Worm (Caenorhabditis elegans) whole organism, L4 larva: ENCODE data around the gene Y22D7AR.3.

Experiments used
- D1046.2 ChIP-seq: fragments of 200-800 bp; sonication (Bioruptor generic); IDR thresholded peaks from 2 replicates; pipeline ENCODE4 v1.3.6; 2022; ENCODE audit warnings: missing genetic modification characterization, missing compliant biosample characterization
- F10B5.3 ChIP-seq: sonication (generic microtip); optimal IDR thresholded peaks from 2 replicates; lab custom pipeline; 2016; ENCODE audit warnings: mild to moderate bottlenecking, missing genetic modification characterization, missing compliant biosample characterization
- Y48G9A.11 ChIP-seq: fragments of 200-800 bp; sonication (Bioruptor generic); IDR thresholded peaks from 2 replicates; pipeline ENCODE4 v1.3.6; 2022; ENCODE audit warnings: missing genetic modification reagents, missing genetic modification characterization, missing compliant biosample characterization
- aly-2 ChIP-seq: sonication (generic microtip); optimal IDR thresholded peaks from 2 replicates; lab custom pipeline; 2018; ENCODE audit warnings: missing biosample characterization, missing genetic modification characterization
- ceh-28 ChIP-seq: fragments of 150-350 bp; optimal IDR thresholded peaks from 2 replicates; lab custom pipeline; 2014; ENCODE audit warnings: missing biosample characterization, missing genetic modification reagents, missing genetic modification characterization
- ceh-32 ChIP-seq: sonication (generic microtip); optimal IDR thresholded peaks from 2 replicates; lab custom pipeline; 2016; ENCODE audit warnings: mild to moderate bottlenecking, missing genetic modification characterization, missing compliant biosample characterization; ENCODE audit not compliant: poor library complexity
- ceh-82 ChIP-seq: sonication (generic microtip); optimal IDR thresholded peaks from 2 replicates; lab custom pipeline; 2017; ENCODE audit warnings: missing biosample characterization, missing genetic modification characterization
- daf-16 ChIP-seq, 3 experiments: sonication (generic microtip); optimal IDR thresholded peaks; 2 replicates each; lab custom pipeline; 2016 to 2017; ENCODE audit warnings: missing genetic modification characterization in 3 of 3, missing genetic modification reagents in 3 of 3, mild to moderate bottlenecking in 2 of 3, missing compliant biosample characterization in 2 of 3, missing biosample characterization in 1 of 3, moderate library complexity in 1 of 3
- duxl-1 ChIP-seq: sonication (generic microtip); optimal IDR thresholded peaks from 2 replicates; lab custom pipeline; 2016; ENCODE audit warnings: mild to moderate bottlenecking, missing genetic modification characterization, moderate library complexity, missing compliant biosample characterization; ENCODE audit not compliant: poor library complexity
- hif-1 ChIP-seq, 2 experiments: sonication (generic microtip); optimal IDR thresholded peaks; 2 replicates each; lab custom pipeline; 2016 to 2017; ENCODE audit warnings: missing compliant biosample characterization in 2 of 2, missing genetic modification characterization in 2 of 2, missing genetic modification reagents in 2 of 2, missing genotype in 2 of 2, mild to moderate bottlenecking in 1 of 2
- hlh-30 ChIP-seq: sonication (generic microtip); optimal IDR thresholded peaks from 2 replicates; lab custom pipeline; 2017; ENCODE audit warnings: antibody characterized with exemption, mild to moderate bottlenecking, missing genetic modification characterization, missing compliant biosample characterization; ENCODE audit not compliant: insufficient read depth
- lin-15B ChIP-seq: fragments of 150-350 bp; sonication (generic microtip); optimal IDR thresholded peaks from 3 replicates; lab custom pipeline; 2014; ENCODE audit warnings: missing biosample characterization, missing genetic modification characterization
- lsy-2 ChIP-seq, 2 experiments: fragments of 150-350 bp in 1 of 2; sonication (generic microtip) in 1 of 2; optimal IDR thresholded peaks; 2 replicates each; lab custom pipeline; 2014 to 2017; ENCODE audit warnings: missing biosample characterization in 2 of 2, missing genetic modification characterization in 2 of 2
- madf-5 ChIP-seq, 2 experiments: fragments of 200-800 bp; sonication (Bioruptor generic); IDR thresholded peaks; 2 replicates each; pipeline ENCODE4 v1.3.6; 2022; ENCODE audit warnings: missing compliant biosample characterization in 2 of 2, missing genetic modification characterization in 2 of 2
- nhr-11 ChIP-seq: fragments of 150-350 bp; optimal IDR thresholded peaks from 2 replicates; lab custom pipeline; 2014; ENCODE audit warnings: missing biosample characterization, missing genetic modification characterization
- pqm-1 ChIP-seq: sonication (generic microtip); optimal IDR thresholded peaks from 2 replicates; lab custom pipeline; 2017; ENCODE audit warnings: missing biosample characterization, missing genetic modification characterization
- rbr-2 ChIP-seq: sonication (generic microtip); optimal IDR thresholded peaks from 2 replicates; lab custom pipeline; 2016; ENCODE audit warnings: missing genotype, missing genetic modification characterization, missing compliant biosample characterization
- sdz-12 ChIP-seq: fragments of 200-800 bp; sonication (Bioruptor generic); optimal IDR thresholded peaks from 2 replicates; lab custom pipeline; 2018; ENCODE audit warnings: mild to moderate bottlenecking, missing genetic modification characterization, missing compliant biosample characterization
- snpc-4 ChIP-seq: fragments of 150-350 bp; optimal IDR thresholded peaks from 2 replicates; lab custom pipeline; 2014; ENCODE audit warnings: missing biosample characterization, missing genetic modification characterization
- spr-1 ChIP-seq: sonication (generic microtip); optimal IDR thresholded peaks from 2 replicates; lab custom pipeline; 2016; ENCODE audit warnings: mild to moderate bottlenecking, missing genetic modification characterization, missing compliant biosample characterization
- vab-7 ChIP-seq: fragments of 200-800 bp; sonication (Bioruptor generic); IDR thresholded peaks from 2 replicates; pipeline ENCODE4 v1.3.6; 2022; ENCODE audit warnings: missing genetic modification reagents, missing genetic modification characterization, missing compliant biosample characterization
- zfp-2 ChIP-seq: sonication (generic microtip); optimal IDR thresholded peaks from 2 replicates; lab custom pipeline; 2016; ENCODE audit warnings: mild to moderate bottlenecking, missing genetic modification characterization, missing compliant biosample characterization
- zip-2 ChIP-seq: fragments of 150-350 bp; optimal IDR thresholded peaks from 2 replicates; lab custom pipeline; 2014; ENCODE audit warnings: missing biosample characterization, missing genetic modification characterization
- ztf-11 ChIP-seq: fragments of 150-350 bp; optimal IDR thresholded peaks from 2 replicates; lab custom pipeline; 2014; ENCODE audit warnings: missing biosample characterization, missing genetic modification characterization

Y22D7AR.3 gene

DNA sequence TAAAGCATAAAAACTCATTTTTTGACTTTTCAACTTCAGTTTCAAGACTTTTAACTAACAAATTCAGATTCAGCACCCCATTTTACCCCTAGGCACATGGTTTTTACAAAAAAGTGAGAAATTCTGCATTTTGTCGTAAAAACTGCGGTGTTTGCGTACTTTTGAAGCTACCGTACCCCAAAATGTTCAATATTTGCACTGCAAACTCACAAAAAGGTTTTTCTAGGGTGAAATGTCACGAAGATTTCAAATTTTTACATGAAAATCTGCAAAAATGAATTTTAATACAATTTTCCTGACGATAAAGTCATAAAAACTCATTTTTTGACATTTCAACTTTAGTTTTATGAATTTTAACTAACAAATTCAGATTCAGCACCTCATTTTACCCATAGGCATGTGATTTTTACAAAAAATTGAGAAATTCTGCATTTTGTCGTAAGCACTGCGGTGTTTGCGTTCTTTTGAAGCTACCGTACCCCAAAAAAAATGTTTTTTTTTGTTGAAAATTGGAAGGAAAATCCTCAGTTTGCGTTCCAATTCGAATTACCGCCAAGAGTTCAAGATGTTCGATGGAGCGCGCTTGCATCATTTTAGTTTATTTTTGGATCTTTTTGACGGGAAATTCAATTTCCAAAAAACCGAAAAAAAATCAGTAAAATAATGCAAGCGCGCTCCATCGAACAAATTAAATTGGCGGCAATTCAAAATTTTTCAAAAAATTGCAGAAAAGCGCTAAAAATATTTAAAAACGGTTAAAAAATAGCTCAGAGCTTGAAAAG, 49.2 kb downstream of the Y22D7AR.3 start (continued):
- TF ChIP-seq ceh-28 (no peak), zfp-2 (tag; lab: Kevin White, UChicago) (no peak), aly-2 (no peak), ztf-11 (tag; lab: Kevin White, UChicago) (no peak), ceh-82 (tag; lab: Kevin White, UChicago) (no peak), daf-16 (GFP tag; optimal IDR thresholded peaks at IDR 0.05; lab: Kevin White, UChicago) (peak; percentile 2 to 49), daf-16 (tag; optimal IDR thresholded peaks at IDR 0.05; lab: Kevin White, UChicago) (peak; percentile 14), F10B5.3 (tag; lab: Kevin White, UChicago) (peak; percentile 24), duxl-1 (tag; lab: Kevin White, UChicago) (peak; percentile 76), snpc-4 (no peak), Y48G9A.11 (0 out of 2 replicates have a peak, but pooled peaks have one; percentile 71), rbr-2 (tag; lab: Kevin White, UChicago) (no peak), pqm-1 (tag; lab: Kevin White, UChicago) (no peak), zip-2 (tag; lab: Kevin White, UChicago) (no peak), spr-1 (tag; lab: Kevin White, UChicago) (peak; percentile 0), vab-7 (peak; percentile 52; the same call in 1 of the 2 replicates), madf-5 (GFP tag; IDR thresholded peaks at IDR 0.05; lab: Robert Waterston, UW) (no peak), hlh-30 (peak; percentile 28), lin-15B (peak; percentile 29), lsy-2 (tag; optimal IDR thresholded peaks at IDR 0.05; lab: Kevin White, UChicago) (peak in 1 of 2 experiments; percentile 77), sdz-12 (GFP tag; lab: Kevin White, UChicago) (peak; percentile 59), ceh-32 (tag; lab: Kevin White, UChicago) (no peak), D1046.2 (GFP tag; lab: Robert Waterston, UW) (no peak), hif-1 (tag; optimal IDR thresholded peaks at IDR 0.05; lab: Kevin White, UChicago) (peak in 1 of 2 experiments; percentile 49), nhr-11 (tag; lab: Kevin White, UChicago) (no peak)
